Worm (Caenorhabditis elegans): ENCODE results near the gene C56G2.22.
A peak's percentile ranks its signal among the peaks of the same experiment; 100 is the strongest.

The C56G2.22 gene

ce11 chrIII:6379129-6379528 lies 32.9 kb downstream of the C56G2.22 start, which contains the start of gene C16A3.6 (continued):
- TF ChIP-seq ZK546.5 (tag; optimal IDR thresholded peaks at IDR 0.05) (no peak), ama-1 (optimal IDR thresholded peaks at IDR 0.05) (peak; percentile 32), nhr-28 (tag; optimal IDR thresholded peaks at IDR 0.05) (no peak), ztf-7 (tag; optimal IDR thresholded peaks at IDR 0.05) (no peak), mep-1 (tag; optimal IDR thresholded peaks at IDR 0.05) (peak; percentile 22), nhr-111 (GFP tag; optimal IDR thresholded peaks at IDR 0.05) (no peak), nhr-25 (tag; optimal IDR thresholded peaks at IDR 0.05; ENCODE audit: borderline replicate concordance, insufficient read depth) (no peak), arid-1 (GFP tag; conservative IDR thresholded peaks at IDR 0.05) (0 out of 2 replicates have a peak, but pooled peaks have one; percentile 33), lin-29 (GFP tag; IDR thresholded peaks at IDR 0.05) (no peak), zfp-2 (tag; optimal IDR thresholded peaks at IDR 0.05) (no peak), lsy-2 (tag; optimal IDR thresholded peaks at IDR 0.05) (peak in 1 of 2 experiments; percentile 72), lin-1 (GFP tag; IDR thresholded peaks at IDR 0.05) (no peak), zip-2 (tag; optimal IDR thresholded peaks at IDR 0.05) (no peak), tra-1 (GFP tag; IDR thresholded peaks at IDR 0.05) (no peak), duxl-1 (tag; optimal IDR thresholded peaks at IDR 0.05; ENCODE audit: poor library complexity) (no peak), mdl-1 (tag; optimal IDR thresholded peaks at IDR 0.05) (peak in 1 of 2 experiments; percentile 26), lin-38 (GFP tag; IDR thresholded peaks at IDR 0.05) (peak; percentile 66), ceh-62 (tag; optimal IDR thresholded peaks at IDR 0.05) (no peak), nhr-48 (tag; optimal IDR thresholded peaks at IDR 0.05) (peak; percentile 3), aha-1 (tag) (peak; percentile 1), Y48G9A.11 (GFP tag; IDR thresholded peaks at IDR 0.05) (no peak), daf-19 (GFP tag; conservative IDR thresholded peaks at IDR 0.05) (0 out of 2 replicates have a peak, but pooled peaks have one; percentile 23), skn-1 (tag; optimal IDR thresholded peaks at IDR 0.05) (no peak), dmd-6 (GFP tag; IDR thresholded peaks at IDR 0.05) (no peak), ceh-20 (GFP tag; IDR thresholded peaks at IDR 0.05) (no peak), hlh-11 (tag; optimal IDR thresholded peaks at IDR 0.05) (no peak), lin-13 (GFP tag; optimal IDR thresholded peaks at IDR 0.05) (no peak), T20F7.1 (GFP tag; optimal IDR thresholded peaks at IDR 0.05) (no peak), daf-16 (GFP tag; optimal IDR thresholded peaks at IDR 0.05) (no peak), daf-16 (tag; optimal IDR thresholded peaks at IDR 0.05) (peak; percentile 15), T26A8.4 (GFP tag; IDR thresholded peaks at IDR 0.05) (0 out of 2 replicates have a peak, but pooled peaks have one; percentile 31), nhr-6 (tag; optimal IDR thresholded peaks at IDR 0.05) (no peak), daf-12 (tag; optimal IDR thresholded peaks at IDR 0.05) (no peak), pha-4 (GFP tag; IDR thresholded peaks at IDR 0.05) (no peak; the same call in 1 of the 2 replicates), pha-4 (tag; optimal IDR thresholded peaks at IDR 0.05) (no peak), ZK337.2 (GFP tag; IDR thresholded peaks at IDR 0.05) (no peak), ceh-32 (tag; optimal IDR thresholded peaks at IDR 0.05; ENCODE audit: poor library complexity) (no peak), nhr-102 (tag; optimal IDR thresholded peaks at IDR 0.05) (no peak), ztf-11 (tag; optimal IDR thresholded peaks at IDR 0.05) (no peak), dmd-8 (GFP tag; IDR thresholded peaks at IDR 0.05) (no peak), ces-1 (GFP tag; optimal IDR thresholded peaks at IDR 0.05) (no peak), spr-1 (tag; optimal IDR thresholded peaks at IDR 0.05) (no peak), zag-1 (tag; optimal IDR thresholded peaks at IDR 0.05) (no peak), lim-7 (GFP tag; IDR thresholded peaks at IDR 0.05) (no peak), F26F4.8 (GFP tag; conservative IDR thresholded peaks at IDR 0.05) (no peak), F44E2.7 (GFP tag; IDR thresholded peaks at IDR 0.05) (no peak), nhr-10 (tag; optimal IDR thresholded peaks at IDR 0.05) (no peak), pqm-1 (tag; optimal IDR thresholded peaks at IDR 0.05) (no peak)

All from whole organism, L4 larva.